Worm (Caenorhabditis elegans): ENCODE results near the gene snu-66.

Gene snu-66

ce11 chrV:7604858-7605257, 29.4 kb upstream of the snu-66 start, which contains the start of gene clec-213:
clec-213 (plus strand) TSS chrV:7605158.
- no peak for TF ChIP-seq nhr-21 (tag; optimal IDR thresholded peaks at IDR 0.05)
- no peak for TF ChIP-seq nhr-23 (tag; optimal IDR thresholded peaks at IDR 0.05)
- no peak for TF ChIP-seq elt-3 (tag; optimal IDR thresholded peaks at IDR 0.05)
- TF ChIP-seq nhr-11 (tag; optimal IDR thresholded peaks at IDR 0.05), result no peak
- TF ChIP-seq skn-1 (tag; optimal IDR thresholded peaks at IDR 0.05), result no peak
- TF ChIP-seq ZK546.5 (tag; optimal IDR thresholded peaks at IDR 0.05), result no peak
- no peak for TF ChIP-seq ztf-1 (GFP tag; conservative IDR thresholded peaks at IDR 0.05)
- no peak for TF ChIP-seq nhr-10 (tag; optimal IDR thresholded peaks at IDR 0.05)
- no peak for TF ChIP-seq sma-3 (GFP tag; optimal IDR thresholded peaks at IDR 0.05)
- TF ChIP-seq lin-39 (tag; optimal IDR thresholded peaks at IDR 0.05), result no peak
- TF ChIP-seq snpc-4 (tag; optimal IDR thresholded peaks at IDR 0.05), result no peak
- TF ChIP-seq unc-62 (GFP tag; optimal IDR thresholded peaks at IDR 0.05), result no peak
- no peak for TF ChIP-seq zag-1 (tag; optimal IDR thresholded peaks at IDR 0.05)
- no peak for TF ChIP-seq mdl-1 (tag; optimal IDR thresholded peaks at IDR 0.05)
- no peak for TF ChIP-seq C34F6.9 (tag; optimal IDR thresholded peaks at IDR 0.05)

DNA sequence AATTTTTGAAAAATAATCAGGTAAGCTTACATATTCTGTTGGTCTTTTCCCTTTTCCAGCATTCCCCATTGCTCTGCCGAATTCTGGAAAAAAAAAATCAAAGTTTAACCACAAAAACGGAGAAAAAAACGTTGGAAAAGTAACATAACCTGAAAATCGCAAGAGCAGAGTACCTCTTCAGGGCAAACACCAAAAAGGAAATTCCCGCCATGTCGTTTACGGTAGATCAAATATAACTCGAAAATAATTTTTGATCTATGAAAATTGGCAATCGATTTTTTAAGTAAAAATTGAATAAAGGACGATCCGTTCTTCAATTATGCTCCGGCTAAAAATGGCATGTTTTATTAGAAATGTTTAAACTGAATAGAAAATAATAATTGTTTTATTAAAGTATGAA, 27.9 kb upstream of the snu-66 start, which contains the start of gene C50E3.11:
TSS of gene C50E3.11 (minus strand) at position 83 of the 400 bp plus-strand sequence.
- TF ChIP-seq snpc-4 (tag; optimal IDR thresholded peaks at IDR 0.05) (no peak), lin-11 (tag; optimal IDR thresholded peaks at IDR 0.05) (no peak), elt-3 (tag; optimal IDR thresholded peaks at IDR 0.05) (no peak), C34F6.9 (tag; optimal IDR thresholded peaks at IDR 0.05) (no peak), lsy-2 (tag; optimal IDR thresholded peaks at IDR 0.05) (no peak), fos-1 (tag; optimal IDR thresholded peaks at IDR 0.05) (no peak), alr-1 (tag; optimal IDR thresholded peaks at IDR 0.05) (no peak), nhr-12 (tag; optimal IDR thresholded peaks at IDR 0.05) (no peak), R02D3.7 (tag; optimal IDR thresholded peaks at IDR 0.05) (no peak), F13H6.1 (tag; optimal IDR thresholded peaks at IDR 0.05) (no peak), nhr-11 (tag; optimal IDR thresholded peaks at IDR 0.05) (no peak), skn-1 (tag; optimal IDR thresholded peaks at IDR 0.05) (no peak), nhr-23 (tag; optimal IDR thresholded peaks at IDR 0.05) (no peak), unc-39 (tag; optimal IDR thresholded peaks at IDR 0.05) (no peak)

ce11 chrV:7601443-7601842, 26.0 kb upstream of the snu-66 start, which contains the start of gene scl-26:
scl-26 (minus strand) TSS chrV:7601543.
- TF ChIP-seq nhr-21 (tag; optimal IDR thresholded peaks at IDR 0.05), result no peak
- TF ChIP-seq elt-3 (tag; optimal IDR thresholded peaks at IDR 0.05), result no peak
- TF ChIP-seq skn-1 (tag; optimal IDR thresholded peaks at IDR 0.05), result no peak
- no peak for TF ChIP-seq alr-1 (tag; optimal IDR thresholded peaks at IDR 0.05)
- TF ChIP-seq aly-2 (tag; optimal IDR thresholded peaks at IDR 0.05), result no peak
- TF ChIP-seq lsy-2 (tag; optimal IDR thresholded peaks at IDR 0.05), result no peak
- TF ChIP-seq mbf-1 (tag; optimal IDR thresholded peaks at IDR 0.05), result no peak
- no peak for TF ChIP-seq egl-27 (tag; optimal IDR thresholded peaks at IDR 0.05)
- no peak for TF ChIP-seq ztf-1 (GFP tag; conservative IDR thresholded peaks at IDR 0.05)
- TF ChIP-seq nhr-77 (tag; optimal IDR thresholded peaks at IDR 0.05), result no peak
- no peak for TF ChIP-seq nhr-11 (tag; optimal IDR thresholded peaks at IDR 0.05)
- TF ChIP-seq nhr-237 (tag; optimal IDR thresholded peaks at IDR 0.05), result no peak

DNA sequence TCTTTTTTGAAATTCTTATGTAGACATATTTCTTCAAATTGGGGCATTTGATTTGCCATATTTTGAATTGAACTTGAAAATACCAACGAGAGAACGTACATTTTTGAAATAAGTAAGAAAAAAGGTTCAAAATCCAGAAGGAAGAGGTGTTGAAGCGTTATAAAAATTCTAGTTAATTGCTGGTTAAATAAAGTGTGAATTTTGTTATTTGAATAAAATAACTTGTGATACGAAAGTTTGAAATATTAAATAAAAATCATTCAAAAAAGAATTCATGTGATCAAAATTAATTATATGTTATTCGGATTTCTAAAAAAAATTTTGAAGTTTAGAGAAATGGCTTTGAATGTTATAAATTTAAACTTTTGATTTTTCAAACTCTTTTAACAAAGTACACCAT, 24.7 kb upstream of the snu-66 start, which contains the start of gene C50E3.9:
TSS of gene C50E3.9 (minus strand) at position 101 of the 400 bp plus-strand sequence.
- TF ChIP-seq sem-4 (tag; optimal IDR thresholded peaks at IDR 0.05), result no peak
- no peak for TF ChIP-seq elt-3 (tag; optimal IDR thresholded peaks at IDR 0.05)
- no peak for TF ChIP-seq sma-3 (GFP tag; optimal IDR thresholded peaks at IDR 0.05)
- TF ChIP-seq nhr-129 (tag; optimal IDR thresholded peaks at IDR 0.05), result no peak
- no peak for TF ChIP-seq crh-2 (tag; optimal IDR thresholded peaks at IDR 0.05)
- no peak for TF ChIP-seq nhr-23 (tag; optimal IDR thresholded peaks at IDR 0.05)
- TF ChIP-seq gmeb-1 (tag; optimal IDR thresholded peaks at IDR 0.05), result no peak
- TF ChIP-seq mbf-1 (tag; optimal IDR thresholded peaks at IDR 0.05), result no peak
- no peak for TF ChIP-seq unc-62 (GFP tag; optimal IDR thresholded peaks at IDR 0.05)
- no peak for TF ChIP-seq egl-27 (tag; optimal IDR thresholded peaks at IDR 0.05)
- TF ChIP-seq skn-1 (tag; optimal IDR thresholded peaks at IDR 0.05), result no peak
- TF ChIP-seq mab-5 (tag; optimal IDR thresholded peaks at IDR 0.05), result no peak
- TF ChIP-seq unc-39 (tag; optimal IDR thresholded peaks at IDR 0.05), result no peak
- TF ChIP-seq nhr-12 (tag; optimal IDR thresholded peaks at IDR 0.05), result no peak
- TF ChIP-seq nhr-21 (tag; optimal IDR thresholded peaks at IDR 0.05), result no peak
- no peak for TF ChIP-seq nhr-77 (tag; optimal IDR thresholded peaks at IDR 0.05)
- TF ChIP-seq blmp-1 (tag; optimal IDR thresholded peaks at IDR 0.05; ENCODE audit: insufficient read depth), result no peak

- no peak for TF ChIP-seq nhr-25 (tag; optimal IDR thresholded peaks at IDR 0.05)
- TF ChIP-seq nhr-237 (tag; optimal IDR thresholded peaks at IDR 0.05), result no peak
- TF ChIP-seq elt-3 (tag; optimal IDR thresholded peaks at IDR 0.05), result no peak
- TF ChIP-seq egl-27 (tag; optimal IDR thresholded peaks at IDR 0.05), result no peak
- TF ChIP-seq skn-1 (tag; optimal IDR thresholded peaks at IDR 0.05), result no peak
- TF ChIP-seq nhr-23 (tag; optimal IDR thresholded peaks at IDR 0.05), result no peak
- no peak for TF ChIP-seq ama-1 (optimal IDR thresholded peaks at IDR 0.05)
- no peak for TF ChIP-seq Y55F3AM.14 (GFP tag; optimal IDR thresholded peaks at IDR 0.05)
- no peak for TF ChIP-seq ZK546.5 (tag; optimal IDR thresholded peaks at IDR 0.05)
- no peak for TF ChIP-seq nhr-6 (tag; optimal IDR thresholded peaks at IDR 0.05)
- TF ChIP-seq alr-1 (tag; optimal IDR thresholded peaks at IDR 0.05), result no peak
- TF ChIP-seq nhr-12 (tag; optimal IDR thresholded peaks at IDR 0.05), result no peak
- no peak for TF ChIP-seq ztf-1 (GFP tag; conservative IDR thresholded peaks at IDR 0.05)
- TF ChIP-seq crh-2 (tag; optimal IDR thresholded peaks at IDR 0.05), result no peak
- TF ChIP-seq nhr-77 (tag; optimal IDR thresholded peaks at IDR 0.05), result no peak
- no peak for TF ChIP-seq mbf-1 (tag; optimal IDR thresholded peaks at IDR 0.05)
- TF ChIP-seq fos-1 (tag; optimal IDR thresholded peaks at IDR 0.05), result no peak
Measured at ce11 chrV:7598269-7598668, 22.8 kb upstream of the snu-66 start, which contains the start of gene C50E3.7. C50E3.7 (minus strand) TSS chrV:7598369.

Data from whole organism, L2 larva.